Worm (Caenorhabditis elegans) whole organism, young adult: ENCODE data around the gene npr-17.
"Not testable (repeated sequence)": the region's sequence is repeated elsewhere in the genome, so short reads cannot be mapped to it uniquely, and the experiment has no call there.

Experiments used
- atf-7 ChIP-seq: sonication (generic microtip); optimal IDR thresholded peaks from 2 replicates; lab custom pipeline; 2017; ENCODE audit warnings: mild to moderate bottlenecking, missing genetic modification characterization, missing compliant biosample characterization
- rcor-1 ChIP-seq: fragments of 200-800 bp; sonication (Bioruptor generic); IDR thresholded peaks from 2 replicates; pipeline ENCODE4 v1.3.6; 2022; ENCODE audit warnings: missing genetic modification reagents, missing genetic modification characterization, missing compliant biosample characterization
- tlf-1 ChIP-seq: fragments of 200-800 bp; sonication (Bioruptor generic); optimal IDR thresholded peaks from 2 replicates; lab custom pipeline; 2018; ENCODE audit warnings: mild to moderate bottlenecking, missing genetic modification characterization, missing compliant biosample characterization
- ztf-28 ChIP-seq: fragments of 200-800 bp; sonication (Bioruptor generic); IDR thresholded peaks from 2 replicates; pipeline ENCODE4 v1.3.6; 2022; ENCODE audit warnings: missing genetic modification reagents, missing genetic modification characterization, missing compliant biosample characterization

ce11 chrIII:7962641-7963040, 33.6 kb downstream of the npr-17 start, which contains the start of gene F54H12.4:
- not testable (repeated sequence) for TF ChIP-seq rcor-1; ztf-28; atf-7; tlf-1 (GFP tag; lab: Kevin White, UChicago)
